Worm (Caenorhabditis elegans) whole organism, L3 larva: ENCODE results near the gene M153.5.

ENCODE experiments used
- R02D3.7 ChIP-seq: fragments of 150-350 bp; optimal IDR thresholded peaks from 2 replicates; lab custom pipeline; 2014; ENCODE audit warnings: missing biosample characterization, missing genetic modification characterization
- ZK546.5 ChIP-seq: sonication (generic microtip); optimal IDR thresholded peaks from 2 replicates; lab custom pipeline; 2017; ENCODE audit warnings: missing biosample characterization, missing genetic modification characterization
- aly-2 ChIP-seq: fragments of 150-350 bp; optimal IDR thresholded peaks from 2 replicates; lab custom pipeline; 2014; ENCODE audit warnings: missing biosample characterization, missing genetic modification characterization
- elt-3 ChIP-seq, 3 experiments: fragments of 150-350 bp in 1 of 3; sonication (generic microtip) in 2 of 3; optimal IDR thresholded peaks; 2 replicates in 2 of 3; 4 replicates in 1 of 3; lab custom pipeline; 2014 to 2017; ENCODE audit warnings: missing biosample characterization in 3 of 3, missing genetic modification characterization in 3 of 3
- eor-1 ChIP-seq, 2 experiments: fragments of 150-350 bp; optimal IDR thresholded peaks; 2 replicates each; lab custom pipeline; 2014 to 2018; ENCODE audit warnings: missing biosample characterization in 2 of 2, missing genetic modification characterization in 2 of 2
- lin-39 ChIP-seq: fragments of 150-350 bp; optimal IDR thresholded peaks from 2 replicates; lab custom pipeline; 2018; ENCODE audit warnings: missing biosample characterization, missing genetic modification reagents, missing genetic modification characterization
- nhr-12 ChIP-seq: fragments of 150-350 bp; optimal IDR thresholded peaks from 2 replicates; lab custom pipeline; 2014; ENCODE audit warnings: missing biosample characterization, missing genetic modification characterization
- nhr-23 ChIP-seq: fragments of 150-350 bp; optimal IDR thresholded peaks from 2 replicates; lab custom pipeline; 2014; ENCODE audit warnings: missing biosample characterization, missing genetic modification reagents, missing genetic modification characterization
- nhr-43 ChIP-seq: sonication (generic microtip); optimal IDR thresholded peaks from 2 replicates; lab custom pipeline; 2016; ENCODE audit warnings: mild to moderate bottlenecking, missing genetic modification characterization, missing compliant biosample characterization; ENCODE audit not compliant: poor library complexity, severe bottlenecking
- nhr-76 ChIP-seq: fragments of 150-350 bp; sonication (generic microtip); optimal IDR thresholded peaks from 5 replicates; lab custom pipeline; 2014; ENCODE audit warnings: missing biosample characterization, missing genetic modification characterization
- nhr-77 ChIP-seq: fragments of 150-350 bp; optimal IDR thresholded peaks from 2 replicates; lab custom pipeline; 2014; ENCODE audit warnings: missing biosample characterization, missing genetic modification characterization
- tbx-2 ChIP-seq: sonication (generic microtip); optimal IDR thresholded peaks from 2 replicates; lab custom pipeline; 2016; ENCODE audit warnings: mild to moderate bottlenecking, missing genetic modification characterization, missing compliant biosample characterization

ce11 chrX:12179817-12180384 lies 36.1 kb downstream of the M153.5 start:
- TF ChIP-seq tbx-2 (tag; lab: Kevin White, UChicago) (peak; percentile 34), R02D3.7 (tag; lab: Kevin White, UChicago) (no peak), nhr-76 (no peak), aly-2 (tag; lab: Kevin White, UChicago) (no peak), nhr-77 (no peak), ZK546.5 (tag; lab: Kevin White, UChicago) (no peak), nhr-12 (tag; lab: Kevin White, UChicago) (no peak), eor-1 (tag; optimal IDR thresholded peaks at IDR 0.05; lab: Kevin White, UChicago) (no peak), lin-39 (tag; lab: Kevin White, UChicago) (peak; percentile 64), nhr-23 (tag; lab: Kevin White, UChicago) (no peak), nhr-43 (tag; lab: Kevin White, UChicago) (no peak), elt-3 (tag; optimal IDR thresholded peaks at IDR 0.05; lab: Kevin White, UChicago) (no peak)
